Fruit fly (Drosophila melanogaster) whole organism, pupa: ENCODE data around the gene CG8042.
A peak's percentile ranks its signal among the peaks of the same experiment; 100 is the strongest.

Source experiments
- CG10348 ChIP-seq: fragments of 200-800 bp; sonication (Bioruptor generic); IDR thresholded peaks from 2 replicates; pipeline ENCODE4 v1.3.6; 2022; ENCODE audit warnings: missing biosample characterization, missing genetic modification characterization
- CG12605 ChIP-seq: fragments of 200-800 bp; sonication (Bioruptor generic); IDR thresholded peaks from 2 replicates; pipeline ENCODE4 v1.3.6; 2022; ENCODE audit warnings: missing biosample characterization, missing genetic modification characterization
- CG13204 ChIP-seq: fragments of 200-800 bp; sonication (Bioruptor generic); optimal IDR thresholded peaks from 2 replicates; lab custom pipeline; 2018; ENCODE audit warnings: missing biosample characterization, mild to moderate bottlenecking, missing genetic modification characterization, moderate library complexity
- CG14655 ChIP-seq: fragments of 200-800 bp; sonication (Bioruptor generic); optimal IDR thresholded peaks from 3 replicates; lab custom pipeline; 2017; ENCODE audit warnings: mild to moderate bottlenecking, missing biosample characterization, missing genetic modification reagents, missing genetic modification characterization
- CG15710 ChIP-seq: fragments of 200-800 bp; sonication (Bioruptor generic); optimal IDR thresholded peaks from 2 replicates; lab custom pipeline; 2018; ENCODE audit warnings: missing biosample characterization, mild to moderate bottlenecking, missing genetic modification characterization, moderate library complexity
- CG17806 ChIP-seq: fragments of 200-800 bp; sonication (Bioruptor generic); optimal IDR thresholded peaks from 2 replicates; lab custom pipeline; 2018; ENCODE audit warnings: missing biosample characterization, mild to moderate bottlenecking, missing genetic modification characterization, moderate library complexity
- CG32121 ChIP-seq: fragments of 200-800 bp; sonication (Bioruptor generic); IDR thresholded peaks from 2 replicates; pipeline ENCODE4 v1.3.6; 2022; ENCODE audit warnings: missing biosample characterization, missing genetic modification characterization
- CG34367 ChIP-seq: fragments of 200-800 bp; sonication (Bioruptor generic); optimal IDR thresholded peaks from 2 replicates; lab custom pipeline; 2018; ENCODE audit warnings: missing biosample characterization, mild to moderate bottlenecking, missing genetic modification characterization
- CG4496 ChIP-seq: fragments of 200-800 bp; sonication (Bioruptor generic); IDR thresholded peaks from 3 replicates; pipeline ENCODE4 v1.3.6; 2022; ENCODE audit warnings: missing biosample characterization, missing genetic modification characterization
- CG8159 ChIP-seq: fragments of 200-800 bp; sonication (Bioruptor generic); optimal IDR thresholded peaks from 3 replicates; lab custom pipeline; 2018; ENCODE audit warnings: missing biosample characterization, mild to moderate bottlenecking, missing genetic modification characterization, moderate library complexity
- CG8301 ChIP-seq: fragments of 200-800 bp; sonication (Bioruptor generic); optimal IDR thresholded peaks from 2 replicates; lab custom pipeline; 2018; ENCODE audit warnings: missing biosample characterization, mild to moderate bottlenecking, missing genetic modification characterization
- CG9948 ChIP-seq: fragments of 200-800 bp; sonication (Bioruptor generic); optimal IDR thresholded peaks from 2 replicates; lab custom pipeline; 2018; ENCODE audit warnings: missing biosample characterization, mild to moderate bottlenecking, missing genetic modification characterization, moderate library complexity
- D1 ChIP-seq: fragments of 200-800 bp; sonication (Bioruptor generic); optimal IDR thresholded peaks from 2 replicates; lab custom pipeline; 2018; ENCODE audit warnings: missing biosample characterization, mild to moderate bottlenecking, missing genetic modification characterization, moderate library complexity
- EcR ChIP-seq: fragments of 200-800 bp; sonication (Bioruptor generic); optimal IDR thresholded peaks from 3 replicates; lab custom pipeline; 2019; ENCODE audit warnings: missing biosample characterization, missing genetic modification characterization, mild to moderate bottlenecking, moderate library complexity, missing genetic modification reagents
- Ets98B ChIP-seq: fragments of 200-800 bp; sonication (Bioruptor generic); IDR thresholded peaks from 2 replicates; pipeline ENCODE4 v1.3.6; 2022; ENCODE audit warnings: missing biosample characterization, missing genetic modification characterization
- Pif1A ChIP-seq: fragments of 200-800 bp; sonication (Bioruptor generic); optimal IDR thresholded peaks from 3 replicates; lab custom pipeline; 2016; ENCODE audit warnings: missing biosample characterization, missing genetic modification characterization
- Pif1B ChIP-seq: fragments of 200-800 bp; sonication (Bioruptor generic); optimal IDR thresholded peaks from 3 replicates; lab custom pipeline; 2016; ENCODE audit warnings: missing biosample characterization, missing genetic modification characterization
- Snoo ChIP-seq: fragments of 200-800 bp; sonication (Bioruptor generic); optimal IDR thresholded peaks from 3 replicates; lab custom pipeline; 2017; ENCODE audit warnings: missing biosample characterization, mild to moderate bottlenecking, missing genetic modification characterization, inconsistent platforms
- fd96Ca ChIP-seq: fragments of 200-800 bp; sonication (Bioruptor generic); IDR thresholded peaks from 3 replicates; pipeline ENCODE4 v1.3.6; 2022; ENCODE audit warnings: missing biosample characterization, missing genetic modification characterization
- gl ChIP-seq: fragments of 200-800 bp; sonication (Bioruptor generic); optimal IDR thresholded peaks from 2 replicates; lab custom pipeline; 2018; ENCODE audit warnings: missing biosample characterization, mild to moderate bottlenecking, missing genetic modification characterization
- rn ChIP-seq: fragments of 200-800 bp; sonication (Bioruptor generic); IDR thresholded peaks from 2 replicates; pipeline ENCODE4 v1.3.6; 2022; ENCODE audit warnings: missing biosample characterization, missing genetic modification characterization

Gene CG8042

dm6 chr3L:7988828-7989673 is 14.3 kb upstream of the CG8042 start:
- TF ChIP-seq D1 (tag; lab: Kevin White, UChicago) (peak; percentile 55), CG13204 (GFP tag; lab: Kevin White, UChicago) (no peak), rn (GFP tag; lab: Robert Waterston, UW) (no peak), Pif1A (GFP tag; lab: Kevin White, UChicago) (peak; percentile 78), Snoo (tag; lab: Kevin White, UChicago) (no peak), CG10348 (GFP tag; lab: Robert Waterston, UW) (no peak), Ets98B (GFP tag; lab: Robert Waterston, UW) (no peak), CG8301 (peak; percentile 72), fd96Ca (no peak), CG32121 (no peak), EcR (GFP tag; lab: Kevin White, UChicago) (no peak), CG14655 (GFP tag; lab: Kevin White, UChicago) (peak; percentile 86), CG34367 (peak; percentile 31), CG17806 (tag; lab: Kevin White, UChicago) (peak; percentile 80), CG4496 (GFP tag; lab: Robert Waterston, UW) (peak; percentile 53; the same call in 2 of the 3 replicates), CG12605 (GFP tag; lab: Robert Waterston, UW) (peak; percentile 43; the same call in 1 of the 2 replicates), Pif1B (peak; percentile 50), gl (tag; lab: Kevin White, UChicago) (peak; percentile 6), CG8159 (tag; lab: Kevin White, UChicago) (peak; percentile 70), CG9948 (tag; lab: Kevin White, UChicago) (peak; percentile 83), CG15710 (tag; lab: Kevin White, UChicago) (peak; percentile 34)

- no peak for TF ChIP-seq Ets98B (GFP tag; lab: Robert Waterston, UW)
- no peak for TF ChIP-seq CG9948 (tag; lab: Kevin White, UChicago)
- no peak for TF ChIP-seq rn (GFP tag; lab: Robert Waterston, UW)
- TF ChIP-seq CG13204 (GFP tag; lab: Kevin White, UChicago), result no peak
- TF ChIP-seq CG32121, result no peak
- no peak for TF ChIP-seq CG12605 (GFP tag; lab: Robert Waterston, UW)
- TF ChIP-seq EcR (GFP tag; lab: Kevin White, UChicago), result no peak
- TF ChIP-seq Pif1B, result no peak
- TF ChIP-seq CG14655 (GFP tag; lab: Kevin White, UChicago), result no peak
- no peak for TF ChIP-seq Pif1A (GFP tag; lab: Kevin White, UChicago)
- TF ChIP-seq CG17806 (tag; lab: Kevin White, UChicago), result no peak
- TF ChIP-seq D1 (tag; lab: Kevin White, UChicago), result no peak
- TF ChIP-seq CG8301, result no peak
- no peak for TF ChIP-seq CG10348 (GFP tag; lab: Robert Waterston, UW)
Measured at dm6 chr3L:7988401-7988800, 13.6 kb upstream of the CG8042 start.

dm6 chr3L:7984623-7985237 is 9.9 kb upstream of the CG8042 start:
- TF ChIP-seq EcR (GFP tag; lab: Kevin White, UChicago) (peak; percentile 75), D1 (tag; lab: Kevin White, UChicago) (no peak), CG9948 (tag; lab: Kevin White, UChicago) (no peak), CG12605 (GFP tag; lab: Robert Waterston, UW) (no peak), CG8159 (tag; lab: Kevin White, UChicago) (no peak)

dm6 chr3L:7983602-7984223 is 8.9 kb upstream of the CG8042 start:
- TF ChIP-seq CG13204 (GFP tag; lab: Kevin White, UChicago) (peak; percentile 53), CG17806 (tag; lab: Kevin White, UChicago) (no peak), EcR (GFP tag; lab: Kevin White, UChicago) (peak; percentile 86), Snoo (tag; lab: Kevin White, UChicago) (no peak)

- TF ChIP-seq Snoo (tag; lab: Kevin White, UChicago), result no peak
- TF ChIP-seq CG4496 (GFP tag; lab: Robert Waterston, UW), result no peak
Measured at dm6 chr3L:7981956-7982355, 7.2 kb upstream of the CG8042 start.

dm6 chr3L:7981228-7981854 is 6.5 kb upstream of the CG8042 start:
- TF ChIP-seq Pif1B (no peak), rn (GFP tag; lab: Robert Waterston, UW) (no peak), EcR (GFP tag; lab: Kevin White, UChicago) (peak; percentile 82)
